Fruit fly (Drosophila melanogaster) whole organism, embryonic: Measurements from ENCODE around the gene CG14742.
A peak's percentile ranks its signal among the peaks of the same experiment; 100 is the strongest.

Experiments used
- Asciz ChIP-seq: fragments of 200-800 bp; sonication (Bioruptor generic); optimal IDR thresholded peaks from 2 replicates; lab custom pipeline; 2017; ENCODE audit warnings: missing biosample characterization, mild to moderate bottlenecking, missing genetic modification characterization, missing genetic modification reagents
- CG10565 ChIP-seq: fragments of 200-800 bp; sonication (Bioruptor generic); optimal IDR thresholded peaks from 3 replicates; lab custom pipeline; 2016; ENCODE audit warnings: missing biosample characterization, mild to moderate bottlenecking, missing genetic modification characterization
- CG11085 ChIP-seq: fragments of 200-800 bp; sonication (Bioruptor generic); IDR thresholded peaks from 2 replicates; pipeline ENCODE4 v1.3.6; 2022; ENCODE audit warnings: missing biosample characterization, missing genetic modification characterization
- CG11560 ChIP-seq: fragments of 200-800 bp; sonication (Bioruptor generic); IDR thresholded peaks from 3 replicates; pipeline ENCODE4 v1.3.6; 2022; ENCODE audit warnings: missing biosample characterization, missing genetic modification characterization
- CG12104 ChIP-seq: fragments of 200-800 bp; sonication (Bioruptor generic); optimal IDR thresholded peaks from 3 replicates; lab custom pipeline; 2016; ENCODE audit warnings: missing biosample characterization, missing genetic modification characterization
- CG12155 ChIP-seq: fragments of 200-800 bp; sonication (Bioruptor generic); optimal IDR thresholded peaks from 3 replicates; lab custom pipeline; 2016; ENCODE audit warnings: missing biosample characterization, missing genetic modification characterization
- CG12236 ChIP-seq: fragments of 200-800 bp; sonication (Bioruptor generic); optimal IDR thresholded peaks from 2 replicates; lab custom pipeline; 2016; ENCODE audit warnings: missing biosample characterization, missing genetic modification characterization
- CG12744 ChIP-seq: fragments of 200-800 bp; sonication (Bioruptor generic); optimal IDR thresholded peaks from 2 replicates; lab custom pipeline; 2016; ENCODE audit warnings: missing biosample characterization, missing genetic modification characterization
- CG13894 ChIP-seq: fragments of 200-800 bp; sonication (Bioruptor generic); optimal IDR thresholded peaks from 3 replicates; lab custom pipeline; 2018; ENCODE audit warnings: missing biosample characterization, mild to moderate bottlenecking, missing genetic modification characterization, moderate library complexity
- CG14710 ChIP-seq: fragments of 200-800 bp; sonication (Bioruptor generic); optimal IDR thresholded peaks from 3 replicates; lab custom pipeline; 2019; ENCODE audit warnings: missing biosample characterization, mild to moderate bottlenecking, missing genetic modification characterization, moderate library complexity
- CG15011 ChIP-seq: fragments of 200-800 bp; sonication (Bioruptor generic); optimal IDR thresholded peaks from 3 replicates; lab custom pipeline; 2018; ENCODE audit warnings: missing biosample characterization, mild to moderate bottlenecking, missing genetic modification characterization
- CG15269 ChIP-seq: fragments of 200-800 bp; sonication (Bioruptor generic); optimal IDR thresholded peaks from 2 replicates; lab custom pipeline; 2018; ENCODE audit warnings: missing biosample characterization, mild to moderate bottlenecking, missing genetic modification characterization, moderate library complexity
- CG15514 ChIP-seq: fragments of 200-800 bp; sonication (Bioruptor generic); optimal IDR thresholded peaks from 3 replicates; lab custom pipeline; 2017; ENCODE audit warnings: missing biosample characterization, missing genetic modification characterization, mild to moderate bottlenecking, moderate library complexity, missing genetic modification reagents
- CG1602 ChIP-seq: fragments of 200-800 bp; sonication (Bioruptor generic); optimal IDR thresholded peaks from 3 replicates; lab custom pipeline; 2016; ENCODE audit warnings: missing biosample characterization, missing genetic modification characterization
- CG1647 ChIP-seq: fragments of 200-800 bp; sonication (Bioruptor generic); optimal IDR thresholded peaks from 3 replicates; lab custom pipeline; 2016; ENCODE audit warnings: missing biosample characterization, missing genetic modification characterization
- CG17385 ChIP-seq: fragments of 200-800 bp; sonication (Bioruptor generic); optimal IDR thresholded peaks from 3 replicates; lab custom pipeline; 2018; ENCODE audit warnings: missing biosample characterization, mild to moderate bottlenecking, missing genetic modification characterization
- CG2129 ChIP-seq: fragments of 200-800 bp; sonication (Bioruptor generic); IDR thresholded peaks from 2 replicates; pipeline ENCODE4 v1.3.6; 2022; ENCODE audit warnings: missing biosample characterization, missing genetic modification characterization; ENCODE audit not compliant: partially characterized antibody
- CG30020 ChIP-seq: fragments of 200-800 bp; optimal IDR thresholded peaks from 2 replicates; lab custom pipeline; 2019; ENCODE audit warnings: missing biosample characterization, mild to moderate bottlenecking, missing genetic modification characterization, moderate library complexity
- CG3163 ChIP-seq: fragments of 200-800 bp; sonication (Bioruptor generic); optimal IDR thresholded peaks from 3 replicates; lab custom pipeline; 2016; ENCODE audit warnings: missing biosample characterization, missing genetic modification characterization
- CG32767 ChIP-seq: fragments of 200-800 bp; sonication (Bioruptor generic); IDR thresholded peaks from 2 replicates; pipeline ENCODE4 v1.3.6; 2022; ENCODE audit warnings: missing biosample characterization, missing genetic modification characterization
- CG5245 ChIP-seq: fragments of 200-800 bp; sonication (Bioruptor generic); optimal IDR thresholded peaks from 3 replicates; lab custom pipeline; 2016; ENCODE audit warnings: missing biosample characterization, missing genetic modification characterization
- CG6791 ChIP-seq: fragments of 200-800 bp; sonication (Bioruptor generic); IDR thresholded peaks from 3 replicates; pipeline ENCODE4 v1.3.6; 2022; ENCODE audit warnings: missing biosample characterization, missing genetic modification characterization; ENCODE audit not compliant: partially characterized antibody
- CG7987 ChIP-seq: fragments of 200-800 bp; sonication (Bioruptor generic); optimal IDR thresholded peaks from 2 replicates; lab custom pipeline; 2018; ENCODE audit warnings: missing biosample characterization, mild to moderate bottlenecking, missing genetic modification characterization, moderate library complexity
- CG8089 ChIP-seq: fragments of 200-800 bp; sonication (Bioruptor generic); optimal IDR thresholded peaks from 3 replicates; lab custom pipeline; 2016; ENCODE audit warnings: missing biosample characterization, missing genetic modification characterization
- CG8281 ChIP-seq: fragments of 200-800 bp; sonication (Bioruptor generic); optimal IDR thresholded peaks from 2 replicates; lab custom pipeline; 2018; ENCODE audit warnings: missing biosample characterization, mild to moderate bottlenecking, missing genetic modification characterization, moderate library complexity
- CG8765 ChIP-seq: fragments of 200-800 bp; sonication (Bioruptor generic); IDR thresholded peaks from 2 replicates; pipeline ENCODE4 v1.3.6; 2022; ENCODE audit warnings: missing biosample characterization, missing genetic modification characterization
- Dip2 ChIP-seq: fragments of 200-800 bp; sonication (Bioruptor generic); IDR thresholded peaks from 2 replicates; pipeline ENCODE4 v1.3.6; 2022; ENCODE audit warnings: missing biosample characterization, missing genetic modification characterization
- Drgx ChIP-seq: fragments of 200-800 bp; sonication (Bioruptor generic); IDR thresholded peaks from 2 replicates; pipeline ENCODE4 v1.3.6; 2022; ENCODE audit warnings: missing biosample characterization, missing genetic modification characterization
- Gug ChIP-seq: fragments of 200-800 bp; sonication (Bioruptor generic); IDR thresholded peaks from 4 replicates; pipeline ENCODE4 v1.3.6; 2022; ENCODE audit warnings: missing biosample characterization, missing genetic modification characterization
- Hr3 ChIP-seq: fragments of 200-800 bp; sonication (Bioruptor generic); optimal IDR thresholded peaks from 3 replicates; lab custom pipeline; 2016; ENCODE audit warnings: missing biosample characterization, missing genetic modification characterization
- PHDP ChIP-seq: fragments of 200-800 bp; sonication (Bioruptor generic); optimal IDR thresholded peaks from 3 replicates; lab custom pipeline; 2018; ENCODE audit warnings: missing biosample characterization, mild to moderate bottlenecking, missing genetic modification characterization, moderate library complexity
- Poxn ChIP-seq: fragments of 200-800 bp; sonication (Bioruptor generic); IDR thresholded peaks from 2 replicates; pipeline ENCODE4 v1.3.6; 2022; ENCODE audit warnings: missing biosample characterization, missing genetic modification characterization
- Rx ChIP-seq: fragments of 200-800 bp; sonication (Bioruptor generic); IDR thresholded peaks from 2 replicates; pipeline ENCODE4 v1.3.6; 2022; ENCODE audit warnings: missing biosample characterization, missing genetic modification characterization
- Tbp ChIP-seq: fragments of >200 bp; optimal IDR thresholded peaks from 2 replicates; lab custom pipeline; 2018; ENCODE audit warnings: missing biosample characterization, missing genetic modification characterization
- ap ChIP-seq: fragments of 200-800 bp; sonication (Bioruptor generic); IDR thresholded peaks from 2 replicates; pipeline ENCODE4 v1.3.6; 2022; ENCODE audit warnings: missing biosample characterization, missing genetic modification characterization
- bowl ChIP-seq: fragments of 200-800 bp; sonication (Bioruptor generic); IDR thresholded peaks from 2 replicates; pipeline ENCODE4 v1.3.6; 2022; ENCODE audit warnings: missing biosample characterization, missing genetic modification characterization
- btn ChIP-seq: fragments of 200-800 bp; sonication (Bioruptor generic); optimal IDR thresholded peaks from 2 replicates; lab custom pipeline; 2016; ENCODE audit warnings: missing biosample characterization, missing genetic modification characterization
- caup ChIP-seq: fragments of 200-800 bp; sonication (Bioruptor generic); optimal IDR thresholded peaks from 3 replicates; lab custom pipeline; 2017; ENCODE audit warnings: missing biosample characterization, mild to moderate bottlenecking, missing genetic modification characterization, moderate library complexity; ENCODE audit not compliant: severe bottlenecking
- dmrt99B ChIP-seq: fragments of 200-800 bp; sonication (Bioruptor generic); optimal IDR thresholded peaks from 2 replicates; lab custom pipeline; 2018; ENCODE audit warnings: missing biosample characterization, mild to moderate bottlenecking, missing genetic modification characterization, moderate library complexity
- ems ChIP-seq: fragments of 200-800 bp; sonication (Bioruptor generic); optimal IDR thresholded peaks from 3 replicates; lab custom pipeline; 2016; ENCODE audit warnings: missing biosample characterization, missing genetic modification characterization
- en ChIP-seq: fragments of 200-800 bp; sonication (Bioruptor generic); optimal IDR thresholded peaks from 2 replicates; lab custom pipeline; 2016; ENCODE audit warnings: missing biosample characterization, missing genetic modification characterization
- fd3F ChIP-seq: fragments of 200-800 bp; sonication (Bioruptor generic); optimal IDR thresholded peaks from 2 replicates; lab custom pipeline; 2018; ENCODE audit warnings: missing biosample characterization, mild to moderate bottlenecking, missing genetic modification characterization, moderate library complexity
- rib ChIP-seq: fragments of 200-800 bp; sonication (Bioruptor generic); IDR thresholded peaks from 2 replicates; pipeline ENCODE4 v1.3.6; 2022; ENCODE audit warnings: missing biosample characterization, missing genetic modification characterization
- sisA ChIP-seq: fragments of 200-800 bp; sonication (Bioruptor generic); IDR thresholded peaks from 2 replicates; pipeline ENCODE4 v1.3.6; 2022; ENCODE audit warnings: missing biosample characterization, missing genetic modification characterization
- slou ChIP-seq: fragments of 200-800 bp; sonication (Bioruptor generic); optimal IDR thresholded peaks from 3 replicates; lab custom pipeline; 2016; ENCODE audit warnings: missing biosample characterization, missing genetic modification characterization
- sr ChIP-seq: fragments of 200-800 bp; sonication (Bioruptor generic); IDR thresholded peaks from 3 replicates; pipeline ENCODE4 v1.3.6; 2022; ENCODE audit warnings: missing biosample characterization, missing genetic modification characterization
- sug ChIP-seq: fragments of 200-800 bp; optimal IDR thresholded peaks from 2 replicates; lab custom pipeline; 2019; ENCODE audit warnings: missing biosample characterization, mild to moderate bottlenecking, missing genetic modification characterization, moderate library complexity
- tin ChIP-seq: fragments of 200-800 bp; sonication (Bioruptor generic); optimal IDR thresholded peaks from 3 replicates; lab custom pipeline; 2016; ENCODE audit warnings: missing biosample characterization, missing genetic modification characterization
- trem ChIP-seq: fragments of 200-800 bp; optimal IDR thresholded peaks from 3 replicates; lab custom pipeline; 2019; ENCODE audit warnings: missing biosample characterization, mild to moderate bottlenecking, missing genetic modification characterization, moderate library complexity
- zen ChIP-seq: fragments of 200-800 bp; sonication (Bioruptor generic); optimal IDR thresholded peaks from 3 replicates; lab custom pipeline; 2018; ENCODE audit warnings: missing biosample characterization, mild to moderate bottlenecking, missing genetic modification characterization, moderate library complexity

Gene CG14742

dm6 chr3R:12221366-12221916 is 7.1 kb downstream of the CG14742 start, which contains the start of gene CG4860 (continued):
- TF ChIP-seq Asciz (GFP tag; lab: Kevin White, UChicago) = no peak
- peak; percentile 85 for TF ChIP-seq CG12744 (GFP tag; lab: Kevin White, UChicago)
- TF ChIP-seq dmrt99B = peak; percentile 88
- peak; percentile 86 for TF ChIP-seq sug
- peak; percentile 56; the same call in 1 of the 2 replicates for TF ChIP-seq CG8765 (GFP tag; lab: Robert Waterston, UW)
- peak; percentile 80 for TF ChIP-seq CG1602 (GFP tag; lab: Kevin White, UChicago)
- peak; percentile 78 for TF ChIP-seq CG1647
- TF ChIP-seq CG15011 (GFP tag; lab: Kevin White, UChicago) = peak; percentile 63
- peak; percentile 81 for TF ChIP-seq CG5245 (GFP tag; lab: Kevin White, UChicago)
- no peak for TF ChIP-seq CG2129 (GFP tag; lab: Robert Waterston, UW)
- no peak for TF ChIP-seq CG30020
- peak; percentile 84 for TF ChIP-seq caup
- peak; percentile 91 for TF ChIP-seq CG12155
- TF ChIP-seq rib = peak; percentile 78
- TF ChIP-seq Drgx (GFP tag; lab: Robert Waterston, UW) = peak; percentile 88
- TF ChIP-seq CG8089 (GFP tag; lab: Kevin White, UChicago) = peak; percentile 64
- TF ChIP-seq CG10565 (GFP tag; lab: Kevin White, UChicago) = peak; percentile 23
- peak; percentile 62 for TF ChIP-seq CG7987 (GFP tag; lab: Kevin White, UChicago)
- no peak for TF ChIP-seq Dip2
- TF ChIP-seq CG15514 (GFP tag; lab: Kevin White, UChicago) = peak; percentile 71
- peak; percentile 77 for TF ChIP-seq CG13894 (tag; lab: Kevin White, UChicago)
- peak; percentile 85 for TF ChIP-seq fd3F (GFP tag; lab: Kevin White, UChicago)
- TF ChIP-seq sr (GFP tag; lab: Robert Waterston, UW) = peak; percentile 53; the same call in 1 of the 3 replicates
- peak; percentile 45 for TF ChIP-seq CG3163 (GFP tag; lab: Kevin White, UChicago)
- TF ChIP-seq Tbp (GFP tag; lab: Kevin White, UChicago) = no peak
- peak; percentile 82 for TF ChIP-seq Gug
- peak; percentile 66 for TF ChIP-seq CG12104 (GFP tag; lab: Kevin White, UChicago)
- TF ChIP-seq CG12236 = peak; percentile 65
- TF ChIP-seq CG11085 = peak; percentile 72
- TF ChIP-seq Hr3 (GFP tag; lab: Kevin White, UChicago) = peak; percentile 81
- TF ChIP-seq tin (GFP tag; lab: Kevin White, UChicago) = peak; percentile 81
- TF ChIP-seq en (GFP tag; lab: Kevin White, UChicago) = peak; percentile 72
- TF ChIP-seq Poxn (GFP tag; lab: Robert Waterston, UW) = peak; percentile 64; the same call in 1 of the 2 replicates
- peak; percentile 61 for TF ChIP-seq CG14710
- peak; percentile 24; the same call in 1 of the 2 replicates for TF ChIP-seq bowl (GFP tag; lab: Robert Waterston, UW)
- no peak for TF ChIP-seq CG6791 (GFP tag; lab: Robert Waterston, UW)
- peak; percentile 85 for TF ChIP-seq ems (GFP tag; lab: Kevin White, UChicago)
- TF ChIP-seq CG32767 (GFP tag; lab: Robert Waterston, UW) = peak; percentile 64
- peak; percentile 13 for TF ChIP-seq trem
- TF ChIP-seq CG8281 (tag; lab: Kevin White, UChicago) = peak; percentile 65
- peak; percentile 74 for TF ChIP-seq sisA
- TF ChIP-seq Rx = peak; percentile 73
- TF ChIP-seq btn (GFP tag; lab: Kevin White, UChicago) = peak; percentile 61
- TF ChIP-seq slou (GFP tag; lab: Kevin White, UChicago) = peak; percentile 84
- TF ChIP-seq CG17385 = peak; percentile 80
- TF ChIP-seq CG15269 = peak; percentile 93
- TF ChIP-seq PHDP (tag; lab: Kevin White, UChicago) = peak; percentile 94
- peak; percentile 66; the same call in 2 of the 3 replicates for TF ChIP-seq CG11560 (tag; lab: Robert Waterston, UW)
- TF ChIP-seq ap (GFP tag; lab: Robert Waterston, UW) = peak; percentile 73
- TF ChIP-seq zen (tag; lab: Kevin White, UChicago) = peak; percentile 26
